Worm (Caenorhabditis elegans) whole organism, L1 larva: ENCODE data around the gene D1079.1.
A peak's percentile ranks its signal among the peaks of the same experiment; 100 is the strongest.

Source experiments
- C04F5.9 ChIP-seq: sonication (generic microtip); optimal IDR thresholded peaks from 2 replicates; lab custom pipeline; 2016; ENCODE audit warnings: missing genetic modification characterization, missing compliant biosample characterization
- F16B12.6 ChIP-seq: fragments of 150-350 bp; optimal IDR thresholded peaks from 2 replicates; lab custom pipeline; 2014; ENCODE audit warnings: missing biosample characterization, missing genetic modification characterization
- Y116A8C.19 ChIP-seq: sonication (generic microtip); optimal IDR thresholded peaks from 2 replicates; lab custom pipeline; 2016; ENCODE audit warnings: missing compliant biosample characterization, missing genetic modification characterization, borderline replicate concordance
- aha-1 ChIP-seq: fragments of 150-350 bp; optimal IDR thresholded peaks from 2 replicates; lab custom pipeline; 2014; ENCODE audit warnings: missing biosample characterization, missing genetic modification characterization
- aly-2 ChIP-seq: fragments of 150-350 bp; optimal IDR thresholded peaks from 2 replicates; lab custom pipeline; 2014; ENCODE audit warnings: missing biosample characterization, missing genetic modification characterization
- ama-1 ChIP-seq: fragments of 150-350 bp; optimal IDR thresholded peaks from 2 replicates; lab custom pipeline; 2014
- blmp-1 ChIP-seq: fragments of 150-350 bp; optimal IDR thresholded peaks from 2 replicates; lab custom pipeline; 2014; ENCODE audit warnings: missing biosample characterization, missing genetic modification characterization
- ceh-63 ChIP-seq: fragments of 200-800 bp; sonication (Bioruptor generic); optimal IDR thresholded peaks from 2 replicates; lab custom pipeline; 2018; ENCODE audit warnings: mild to moderate bottlenecking, missing genetic modification characterization, missing compliant biosample characterization
- ceh-8 ChIP-seq: fragments of 200-800 bp; sonication (Bioruptor generic); optimal IDR thresholded peaks from 2 replicates; lab custom pipeline; 2018; ENCODE audit warnings: mild to moderate bottlenecking, missing genetic modification characterization, moderate library complexity, missing compliant biosample characterization
- dsc-1 ChIP-seq: sonication (generic microtip); optimal IDR thresholded peaks from 2 replicates; lab custom pipeline; 2016; ENCODE audit warnings: mild to moderate bottlenecking, missing genetic modification characterization, missing compliant biosample characterization
- efl-1 ChIP-seq, 4 experiments: fragments of 150-350 bp; optimal IDR thresholded peaks in 3 of 4; peaks in 1 of 4; 1 replicate in 1 of 4; 2 replicates in 3 of 4; lab custom pipeline; 2014; ENCODE audit warnings: missing biosample characterization in 2 of 4, missing genetic modification characterization in 2 of 4, missing genetic modification reagents in 2 of 4
- efl-3 ChIP-seq: fragments of 200-800 bp; sonication (Bioruptor generic); optimal IDR thresholded peaks from 2 replicates; lab custom pipeline; 2018; ENCODE audit warnings: mild to moderate bottlenecking, missing genetic modification characterization, missing compliant biosample characterization
- egl-27 ChIP-seq, 2 experiments: fragments of 150-350 bp in 1 of 2; sonication (generic microtip); optimal IDR thresholded peaks; 3 replicates each; lab custom pipeline; 2017 to 2018; ENCODE audit warnings: missing biosample characterization in 2 of 2, missing genetic modification characterization in 2 of 2, missing genetic modification reagents in 2 of 2
- fkh-8 ChIP-seq: sonication (generic microtip); optimal IDR thresholded peaks from 2 replicates; lab custom pipeline; 2016; ENCODE audit warnings: mild to moderate bottlenecking, missing genetic modification characterization, missing compliant biosample characterization
- grh-1 ChIP-seq: fragments of 200-800 bp; sonication (Bioruptor generic); IDR thresholded peaks from 2 replicates; pipeline ENCODE4 v1.3.6; 2022; ENCODE audit warnings: missing genetic modification reagents, missing genetic modification characterization, missing compliant biosample characterization
- hlh-17 ChIP-seq: fragments of 200-800 bp; sonication (Bioruptor generic); optimal IDR thresholded peaks from 2 replicates; lab custom pipeline; 2018; ENCODE audit warnings: missing genetic modification characterization, mild to moderate bottlenecking, missing compliant biosample characterization, moderate library complexity, borderline replicate concordance
- hlh-4 ChIP-seq: sonication (generic microtip); optimal IDR thresholded peaks from 2 replicates; lab custom pipeline; 2016; ENCODE audit warnings: mild to moderate bottlenecking, missing genetic modification characterization, missing compliant biosample characterization
- irx-1 ChIP-seq: sonication (generic microtip); optimal IDR thresholded peaks from 2 replicates; lab custom pipeline; 2016; ENCODE audit warnings: missing genetic modification characterization, missing compliant biosample characterization
- isw-1 ChIP-seq: fragments of 200-800 bp; sonication (Bioruptor generic); IDR thresholded peaks from 2 replicates; pipeline ENCODE4 v1.3.6; 2022; ENCODE audit warnings: missing genetic modification characterization, missing compliant biosample characterization
- lin-13 ChIP-seq: fragments of 150-350 bp; optimal IDR thresholded peaks from 2 replicates; lab custom pipeline; 2014; ENCODE audit warnings: missing biosample characterization, missing genetic modification reagents, missing genetic modification characterization
- mef-2 ChIP-seq: fragments of 150-350 bp; optimal IDR thresholded peaks from 2 replicates; lab custom pipeline; 2014; ENCODE audit warnings: missing biosample characterization, missing genetic modification characterization
- mep-1 ChIP-seq: fragments of 150-350 bp; optimal IDR thresholded peaks from 2 replicates; lab custom pipeline; 2014; ENCODE audit warnings: missing biosample characterization, missing genetic modification characterization
- nhr-12 ChIP-seq: sonication (generic microtip); optimal IDR thresholded peaks from 2 replicates; lab custom pipeline; 2017; ENCODE audit warnings: missing biosample characterization, missing genetic modification characterization
- nhr-20 ChIP-seq: sonication (generic microtip); optimal IDR thresholded peaks from 2 replicates; lab custom pipeline; 2016; ENCODE audit warnings: mild to moderate bottlenecking, missing genetic modification characterization, missing compliant biosample characterization
- nhr-237 ChIP-seq: fragments of 150-350 bp; optimal IDR thresholded peaks from 2 replicates; lab custom pipeline; 2014; ENCODE audit warnings: missing biosample characterization, missing genetic modification characterization
- nhr-28 ChIP-seq: fragments of 150-350 bp; optimal IDR thresholded peaks from 2 replicates; lab custom pipeline; 2014; ENCODE audit warnings: missing biosample characterization, missing genetic modification characterization
- nhr-71 ChIP-seq: sonication (generic microtip); optimal IDR thresholded peaks from 2 replicates; lab custom pipeline; 2016; ENCODE audit warnings: mild to moderate bottlenecking, missing genetic modification characterization, moderate library complexity, missing compliant biosample characterization
- nhr-77 ChIP-seq: fragments of 150-350 bp; optimal IDR thresholded peaks from 2 replicates; lab custom pipeline; 2014; ENCODE audit warnings: missing biosample characterization, missing genetic modification characterization
- nhr-84 ChIP-seq: sonication (generic microtip); optimal IDR thresholded peaks from 2 replicates; lab custom pipeline; 2017; ENCODE audit warnings: missing biosample characterization, missing genetic modification characterization
- nhr-85 ChIP-seq: sonication (generic microtip); peaks from one replicate; lab custom pipeline; 2016; ENCODE audit warnings: missing genetic modification characterization, inconsistent platforms, missing compliant biosample characterization
- nhr-90 ChIP-seq: sonication (generic microtip); optimal IDR thresholded peaks from 2 replicates; lab custom pipeline; 2016; ENCODE audit warnings: mild to moderate bottlenecking, missing genetic modification characterization, missing compliant biosample characterization; ENCODE audit not compliant: poor library complexity
- pqm-1 ChIP-seq: sonication (generic microtip); optimal IDR thresholded peaks from 3 replicates; lab custom pipeline; 2017; ENCODE audit warnings: missing biosample characterization, missing genetic modification characterization
- rnt-1 ChIP-seq: sonication (generic microtip); optimal IDR thresholded peaks from 2 replicates; lab custom pipeline; 2016; ENCODE audit warnings: mild to moderate bottlenecking, missing genetic modification characterization, moderate library complexity, missing compliant biosample characterization
- skn-1 ChIP-seq: fragments of 150-350 bp; optimal IDR thresholded peaks from 2 replicates; lab custom pipeline; 2014; ENCODE audit warnings: missing biosample characterization, missing genetic modification characterization
- snpc-4 ChIP-seq: fragments of 150-350 bp; optimal IDR thresholded peaks from 2 replicates; lab custom pipeline; 2014; ENCODE audit warnings: missing biosample characterization, missing genetic modification characterization
- sox-4 ChIP-seq: sonication (generic microtip); optimal IDR thresholded peaks from 2 replicates; lab custom pipeline; 2016; ENCODE audit warnings: missing genetic modification characterization, missing compliant biosample characterization
- sptf-1 ChIP-seq: fragments of 150-350 bp; optimal IDR thresholded peaks from 2 replicates; lab custom pipeline; 2014; ENCODE audit warnings: missing biosample characterization, missing genetic modification characterization
- sup-37 ChIP-seq: fragments of 200-800 bp; sonication (Bioruptor generic); optimal IDR thresholded peaks from 2 replicates; lab custom pipeline; 2018; ENCODE audit warnings: mild to moderate bottlenecking, missing genetic modification characterization, missing compliant biosample characterization
- tlp-1 ChIP-seq: fragments of 150-350 bp; optimal IDR thresholded peaks from 2 replicates; lab custom pipeline; 2014; ENCODE audit warnings: missing biosample characterization, missing genetic modification characterization
- unc-130 ChIP-seq: fragments of 150-350 bp; optimal IDR thresholded peaks from 2 replicates; lab custom pipeline; 2017; ENCODE audit warnings: missing biosample characterization, missing genetic modification characterization, inconsistent platforms
- unc-30 ChIP-seq: sonication (generic microtip); optimal IDR thresholded peaks from 2 replicates; lab custom pipeline; 2017; ENCODE audit warnings: missing biosample characterization, missing genetic modification characterization
- unc-62 ChIP-seq: fragments of 150-350 bp; optimal IDR thresholded peaks from 2 replicates; lab custom pipeline; 2014; ENCODE audit warnings: missing biosample characterization, missing genetic modification reagents, missing genetic modification characterization
- unc-86 ChIP-seq: sonication (generic microtip); optimal IDR thresholded peaks from 2 replicates; lab custom pipeline; 2016; ENCODE audit warnings: missing genetic modification characterization, missing compliant biosample characterization
- unc-98 ChIP-seq: fragments of 200-800 bp; sonication (Bioruptor generic); IDR thresholded peaks from 2 replicates; pipeline ENCODE4 v1.3.6; 2022; ENCODE audit warnings: missing genetic modification characterization, missing compliant biosample characterization
- vab-15 ChIP-seq: sonication (generic microtip); optimal IDR thresholded peaks from 2 replicates; lab custom pipeline; 2017; ENCODE audit warnings: missing genotype, mild to moderate bottlenecking, missing genetic modification characterization, missing compliant biosample characterization
- zip-4 ChIP-seq: fragments of 200-800 bp; sonication (Bioruptor generic); optimal IDR thresholded peaks from 2 replicates; lab custom pipeline; 2018; ENCODE audit warnings: mild to moderate bottlenecking, missing genetic modification characterization, moderate library complexity, missing compliant biosample characterization
- ztf-11 ChIP-seq, 2 experiments: sonication (generic microtip); optimal IDR thresholded peaks; 2 replicates each; lab custom pipeline; 2016 to 2017; ENCODE audit warnings: missing genetic modification characterization in 2 of 2, missing biosample characterization in 1 of 2, missing compliant biosample characterization in 1 of 2

The D1079.1 gene

ce11 chrX:4388834-4389409 lies 14.0 kb upstream of the D1079.1 start, which contains the start of gene dpy-23 (continued):
- no peak for TF ChIP-seq nhr-84 (tag; lab: Kevin White, UChicago)
- peak; percentile 56 for TF ChIP-seq unc-98 (GFP tag; lab: Robert Waterston, UW)
- TF ChIP-seq nhr-28 (tag; lab: Kevin White, UChicago), result no peak
- peak; percentile 88 for TF ChIP-seq ceh-8 (GFP tag; lab: Kevin White, UChicago)
- peak; percentile 96 for TF ChIP-seq nhr-20
- TF ChIP-seq ama-1 (lab: Kevin White, UChicago), result no peak
- TF ChIP-seq nhr-12 (tag; lab: Kevin White, UChicago), result no peak
- TF ChIP-seq zip-4, result peak; percentile 75
- TF ChIP-seq mep-1 (tag; lab: Kevin White, UChicago), result peak; percentile 91
- TF ChIP-seq nhr-77 (tag; lab: Kevin White, UChicago), result peak; percentile 96
- TF ChIP-seq mef-2 (tag; lab: Kevin White, UChicago), result peak; percentile 61
- no peak for TF ChIP-seq ceh-63 (GFP tag; lab: Kevin White, UChicago)
- peak; percentile 79 for TF ChIP-seq unc-130 (tag; lab: Kevin White, UChicago)
- TF ChIP-seq sup-37, result peak; percentile 17
- TF ChIP-seq nhr-85 (tag; lab: Kevin White, UChicago), result peak; percentile 98
- peak; percentile 94 for TF ChIP-seq unc-86 (tag; lab: Kevin White, UChicago)
- no peak for TF ChIP-seq Y116A8C.19
- peak; percentile 98 for TF ChIP-seq nhr-71 (tag; lab: Kevin White, UChicago)
- peak; percentile 89 for TF ChIP-seq grh-1 (GFP tag; lab: Robert Waterston, UW)
- TF ChIP-seq vab-15 (tag; lab: Kevin White, UChicago), result peak; percentile 67
- peak; percentile 56 for TF ChIP-seq aha-1 (tag; lab: Kevin White, UChicago)
- TF ChIP-seq aly-2, result peak; percentile 57
- TF ChIP-seq hlh-4 (tag; lab: Kevin White, UChicago), result no peak
- peak; percentile 66 for TF ChIP-seq irx-1 (tag; lab: Kevin White, UChicago)
- peak in 1 of 2 experiments; percentile 77 for TF ChIP-seq ztf-11 (tag; optimal IDR thresholded peaks at IDR 0.05; lab: Kevin White, UChicago)
- TF ChIP-seq nhr-237, result peak; percentile 92
- no peak for TF ChIP-seq unc-62 (GFP tag; lab: Kevin White, UChicago)
- TF ChIP-seq blmp-1, result peak; percentile 58
- TF ChIP-seq pqm-1 (tag; lab: Kevin White, UChicago), result no peak
- no peak for TF ChIP-seq unc-30 (tag; lab: Kevin White, UChicago)
- TF ChIP-seq sox-4 (tag; lab: Kevin White, UChicago), result peak; percentile 74
- TF ChIP-seq isw-1 (GFP tag; lab: Robert Waterston, UW), result peak; percentile 83
- TF ChIP-seq skn-1, result peak; percentile 92
- TF ChIP-seq fkh-8, result peak; percentile 98
- TF ChIP-seq nhr-90 (tag; lab: Kevin White, UChicago), result peak; percentile 89
- TF ChIP-seq dsc-1 (tag; lab: Kevin White, UChicago), result peak; percentile 91
- no peak for TF ChIP-seq tlp-1
- peak; percentile 39 for TF ChIP-seq F16B12.6 (tag; lab: Kevin White, UChicago)
- TF ChIP-seq rnt-1 (tag; lab: Kevin White, UChicago), result peak; percentile 91
- TF ChIP-seq sptf-1, result no peak
- peak; percentile 94 for TF ChIP-seq lin-13
- peak; percentile 76 to 86 for TF ChIP-seq egl-27 (tag; optimal IDR thresholded peaks at IDR 0.05; lab: Kevin White, UChicago)
- TF ChIP-seq snpc-4, result peak; percentile 40
- TF ChIP-seq efl-1 (optimal IDR thresholded peaks at IDR 0.05; lab: Kevin White, UChicago), result peak; percentile 78 to 94
- peak; percentile 37 to 95 for TF ChIP-seq efl-1 (GFP tag; optimal IDR thresholded peaks at IDR 0.05 in 1 of 2; lab: Kevin White, UChicago)
- TF ChIP-seq efl-3 (GFP tag; lab: Kevin White, UChicago), result no peak
- TF ChIP-seq C04F5.9, result peak; percentile 8
- no peak for TF ChIP-seq hlh-17
